Worm (Caenorhabditis elegans) whole organism, mixed stage, embryonic: ENCODE data around the gene sru-6.

Experiments used
- blmp-1 ChIP-seq: fragments of 150-350 bp; optimal IDR thresholded peaks from 2 replicates; lab custom pipeline; 2014; ENCODE audit warnings: missing biosample characterization, missing genetic modification characterization
- ceh-39 ChIP-seq: fragments of 150-350 bp; optimal IDR thresholded peaks from 2 replicates; lab custom pipeline; 2014; ENCODE audit warnings: missing biosample characterization, missing genetic modification characterization
- ceh-43 ChIP-seq: fragments of 200-800 bp; sonication (Bioruptor generic); optimal IDR thresholded peaks from 2 replicates; lab custom pipeline; 2018; ENCODE audit warnings: mild to moderate bottlenecking, missing genetic modification characterization, moderate library complexity, missing compliant biosample characterization
- ces-1 ChIP-seq: fragments of 150-350 bp; optimal IDR thresholded peaks from 2 replicates; lab custom pipeline; 2014; ENCODE audit warnings: missing biosample characterization, missing genetic modification reagents, missing genetic modification characterization
- cnd-1 ChIP-seq: fragments of 200-800 bp; sonication (Bioruptor generic); optimal IDR thresholded peaks from 2 replicates; lab custom pipeline; 2018; ENCODE audit warnings: mild to moderate bottlenecking, missing genetic modification characterization, missing compliant biosample characterization
- elt-3 ChIP-seq: fragments of 150-350 bp; optimal IDR thresholded peaks from 2 replicates; lab custom pipeline; 2014; ENCODE audit warnings: missing biosample characterization, missing genetic modification characterization
- hlh-1 ChIP-seq: fragments of 150-350 bp; optimal IDR thresholded peaks from 2 replicates; lab custom pipeline; 2014; ENCODE audit warnings: missing biosample characterization, missing genetic modification reagents, missing genetic modification characterization
- lin-13 ChIP-seq: fragments of 150-350 bp; optimal IDR thresholded peaks from 2 replicates; lab custom pipeline; 2014; ENCODE audit warnings: missing biosample characterization, missing genetic modification characterization
- lin-32 ChIP-seq: fragments of 200-800 bp; sonication (Bioruptor generic); optimal IDR thresholded peaks from 2 replicates; lab custom pipeline; 2018; ENCODE audit warnings: mild to moderate bottlenecking, missing genetic modification characterization, missing compliant biosample characterization
- mep-1 ChIP-seq: fragments of 150-350 bp; optimal IDR thresholded peaks from 2 replicates; lab custom pipeline; 2017; ENCODE audit warnings: missing biosample characterization, missing genetic modification reagents, missing genetic modification characterization, inconsistent platforms
- mls-2 ChIP-seq: sonication (generic microtip); optimal IDR thresholded peaks from 2 replicates; lab custom pipeline; 2016; ENCODE audit warnings: mild to moderate bottlenecking, missing genetic modification characterization, moderate library complexity, missing compliant biosample characterization
- nhr-12 ChIP-seq: fragments of 150-350 bp; optimal IDR thresholded peaks from 2 replicates; lab custom pipeline; 2014; ENCODE audit warnings: missing biosample characterization, missing genetic modification characterization
- nhr-2 ChIP-seq: fragments of 150-350 bp; optimal IDR thresholded peaks from 2 replicates; lab custom pipeline; 2014; ENCODE audit warnings: missing biosample characterization, missing genetic modification characterization
- nhr-28 ChIP-seq: fragments of 150-350 bp; optimal IDR thresholded peaks from 2 replicates; lab custom pipeline; 2014; ENCODE audit warnings: missing biosample characterization, missing genetic modification characterization
- nhr-76 ChIP-seq: sonication (generic microtip); optimal IDR thresholded peaks from 2 replicates; lab custom pipeline; 2017; ENCODE audit warnings: missing biosample characterization, missing genetic modification characterization
- sem-2 ChIP-seq: fragments of 200-800 bp; sonication (Bioruptor generic); optimal IDR thresholded peaks from 2 replicates; lab custom pipeline; 2018; ENCODE audit warnings: mild to moderate bottlenecking, missing genetic modification characterization, missing compliant biosample characterization
- unc-120 ChIP-seq: sonication (generic microtip); optimal IDR thresholded peaks from 2 replicates; lab custom pipeline; 2017; ENCODE audit warnings: missing genetic modification characterization, missing compliant biosample characterization; ENCODE audit not compliant: poor library complexity, severe bottlenecking
- unc-39 ChIP-seq: fragments of 150-350 bp; optimal IDR thresholded peaks from 2 replicates; lab custom pipeline; 2014; ENCODE audit warnings: missing biosample characterization, missing genetic modification characterization
- unc-62 ChIP-seq: fragments of 150-350 bp; optimal IDR thresholded peaks from 2 replicates; lab custom pipeline; 2014; ENCODE audit warnings: missing biosample characterization, missing genetic modification reagents, missing genetic modification characterization
- zip-8 ChIP-seq: fragments of 150-350 bp; optimal IDR thresholded peaks from 2 replicates; lab custom pipeline; 2014; ENCODE audit warnings: missing biosample characterization, missing genetic modification characterization
- ztf-11 ChIP-seq: fragments of 150-350 bp; optimal IDR thresholded peaks from 2 replicates; lab custom pipeline; 2014; ENCODE audit warnings: missing biosample characterization, missing genetic modification characterization

Gene sru-6

DNA sequence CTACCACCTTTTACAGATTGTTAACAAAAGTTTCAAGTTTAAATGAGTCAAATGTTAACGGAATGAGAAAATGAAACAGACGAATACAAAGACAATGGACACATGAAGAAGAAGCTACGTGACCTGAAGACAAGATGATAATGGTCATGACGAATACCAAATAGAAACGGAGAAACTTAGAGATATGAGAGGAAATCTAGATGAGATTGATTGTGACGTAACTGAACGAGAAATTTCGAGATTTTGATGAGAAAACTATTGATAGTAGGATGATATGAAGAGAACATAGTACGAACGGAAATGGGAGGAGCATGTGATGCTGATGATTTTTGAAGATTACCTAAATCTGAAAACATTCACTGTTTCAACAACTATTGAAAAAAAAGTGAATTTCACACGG is 44.7 kb downstream of the sru-6 start:
- TF ChIP-seq nhr-76 (tag; lab: Kevin White, UChicago) (no peak), unc-120 (tag; lab: Kevin White, UChicago) (no peak), elt-3 (tag; lab: Kevin White, UChicago) (peak; percentile 21), nhr-2 (tag; lab: Kevin White, UChicago) (no peak), hlh-1 (tag; lab: Kevin White, UChicago) (no peak)

- no peak for TF ChIP-seq unc-120 (tag; lab: Kevin White, UChicago)
- no peak for TF ChIP-seq sem-2 (GFP tag; lab: Kevin White, UChicago)
Observed at ce11 chrIV:9536124-9536523, 45.7 kb downstream of the sru-6 start.

ce11 chrIV:9537500-9537899 is 47.1 kb downstream of the sru-6 start:
- no peak for TF ChIP-seq lin-32
- no peak for TF ChIP-seq unc-39 (tag; lab: Kevin White, UChicago)
- TF ChIP-seq ceh-39 (tag; lab: Kevin White, UChicago): no peak

ce11 chrIV:9538214-9538613 is 47.8 kb downstream of the sru-6 start:
- no peak for TF ChIP-seq ztf-11 (tag; lab: Kevin White, UChicago)
- TF ChIP-seq unc-62 (GFP tag; lab: Kevin White, UChicago): peak; percentile 98
- no peak for TF ChIP-seq ceh-43 (GFP tag; lab: Kevin White, UChicago)
- peak; percentile 91 for TF ChIP-seq hlh-1 (tag; lab: Kevin White, UChicago)

- TF ChIP-seq nhr-28 (no peak), ces-1 (GFP tag; lab: Kevin White, UChicago) (no peak), mls-2 (no peak), cnd-1 (tag; lab: Kevin White, UChicago) (no peak), lin-13 (no peak), ceh-43 (GFP tag; lab: Kevin White, UChicago) (no peak), unc-39 (tag; lab: Kevin White, UChicago) (no peak), nhr-12 (no peak), blmp-1 (tag; lab: Kevin White, UChicago) (no peak), mep-1 (tag; lab: Kevin White, UChicago) (no peak), elt-3 (tag; lab: Kevin White, UChicago) (no peak), unc-120 (tag; lab: Kevin White, UChicago) (no peak), hlh-1 (tag; lab: Kevin White, UChicago) (no peak), zip-8 (tag; lab: Kevin White, UChicago) (no peak), unc-62 (GFP tag; lab: Kevin White, UChicago) (no peak), ceh-39 (tag; lab: Kevin White, UChicago) (no peak)
Observed at ce11 chrIV:9540342-9540856, 50.0 kb downstream of the sru-6 start, which contains the start of gene fbl-1. Gene fbl-1 (plus strand): TSS chrIV:9540806.
